Worm (Caenorhabditis elegans): ENCODE results near the gene nuo-5.

nuo-5 gene

ce11 chrV:2703299-2703698 is 4.5 kb downstream of the nuo-5 start (continued):
- TF ChIP-seq nhr-76 (tag; optimal IDR thresholded peaks at IDR 0.05) (no peak), nhr-10 (tag; optimal IDR thresholded peaks at IDR 0.05) (no peak), nhr-42 (GFP tag; IDR thresholded peaks at IDR 0.05) (no peak), ceh-32 (tag; optimal IDR thresholded peaks at IDR 0.05; ENCODE audit: poor library complexity) (no peak), lin-39 (tag; optimal IDR thresholded peaks at IDR 0.05) (no peak), ZK546.5 (tag; optimal IDR thresholded peaks at IDR 0.05) (no peak), Y105C5A.15 (GFP tag; IDR thresholded peaks at IDR 0.05) (no peak), pqm-1 (tag; optimal IDR thresholded peaks at IDR 0.05) (no peak), lin-13 (GFP tag; optimal IDR thresholded peaks at IDR 0.05) (no peak), pha-4 (GFP tag; IDR thresholded peaks at IDR 0.05) (no peak), pha-4 (tag; optimal IDR thresholded peaks at IDR 0.05) (no peak), dmd-8 (GFP tag; IDR thresholded peaks at IDR 0.05) (no peak), mes-2 (tag; optimal IDR thresholded peaks at IDR 0.05; ENCODE audit: poor library complexity, severe bottlenecking) (no peak), set-16 (GFP tag; IDR thresholded peaks at IDR 0.05) (peak; percentile 84), egl-43 (GFP tag; IDR thresholded peaks at IDR 0.05) (0 out of 2 replicates have a peak, but pooled peaks have one; percentile 24), F44E2.7 (GFP tag; IDR thresholded peaks at IDR 0.05) (0 out of 2 replicates have a peak, but pooled peaks have one; percentile 13), daf-12 (tag; optimal IDR thresholded peaks at IDR 0.05) (no peak), D1046.2 (GFP tag; IDR thresholded peaks at IDR 0.05) (no peak), dmd-9 (GFP tag; IDR thresholded peaks at IDR 0.05) (no peak), spr-1 (tag; optimal IDR thresholded peaks at IDR 0.05) (no peak)

ce11 chrV:2706379-2706778 is 7.6 kb downstream of the nuo-5 start:
- no peak for TF ChIP-seq mep-1 (tag; optimal IDR thresholded peaks at IDR 0.05)
- no peak for TF ChIP-seq egl-43 (GFP tag; IDR thresholded peaks at IDR 0.05)
- TF ChIP-seq set-16 (GFP tag; IDR thresholded peaks at IDR 0.05) = peak; percentile 62
- 0 out of 2 replicates have a peak, but pooled peaks have one; percentile 29 for TF ChIP-seq D1046.2 (GFP tag; IDR thresholded peaks at IDR 0.05)
- no peak for TF ChIP-seq pha-4 (GFP tag; IDR thresholded peaks at IDR 0.05)
- TF ChIP-seq pha-4 (tag; optimal IDR thresholded peaks at IDR 0.05) = no peak
- TF ChIP-seq nhr-25 (tag; optimal IDR thresholded peaks at IDR 0.05; ENCODE audit: borderline replicate concordance, insufficient read depth) = no peak

ce11 chrV:2710192-2710591 is 11.4 kb downstream of the nuo-5 start:
- TF ChIP-seq fkh-10 (GFP tag; optimal IDR thresholded peaks at IDR 0.05) (no peak), F49E8.2 (tag; optimal IDR thresholded peaks at IDR 0.05; ENCODE audit: borderline replicate concordance) (no peak), aha-1 (tag) (no peak), lin-39 (tag; optimal IDR thresholded peaks at IDR 0.05) (no peak), ceh-62 (tag; optimal IDR thresholded peaks at IDR 0.05) (no peak), F10B5.3 (tag; optimal IDR thresholded peaks at IDR 0.05) (no peak), nhr-10 (tag; optimal IDR thresholded peaks at IDR 0.05) (no peak), hlh-11 (tag; optimal IDR thresholded peaks at IDR 0.05) (no peak), dmd-8 (GFP tag; IDR thresholded peaks at IDR 0.05) (no peak), ctbp-1 (GFP tag; IDR thresholded peaks at IDR 0.05) (no peak), nhr-48 (tag; optimal IDR thresholded peaks at IDR 0.05) (no peak), mdt-29 (GFP tag; IDR thresholded peaks at IDR 0.05) (no peak), pha-4 (GFP tag; IDR thresholded peaks at IDR 0.05) (no peak), pha-4 (tag; optimal IDR thresholded peaks at IDR 0.05) (no peak), zfp-3 (GFP tag; conservative IDR thresholded peaks at IDR 0.05) (no peak), aly-2 (tag; optimal IDR thresholded peaks at IDR 0.05) (no peak), F37D6.2 (tag; optimal IDR thresholded peaks at IDR 0.05) (no peak), ceh-82 (tag; optimal IDR thresholded peaks at IDR 0.05) (no peak)

- TF ChIP-seq mxl-3 (GFP tag; optimal IDR thresholded peaks at IDR 0.05) (peak; percentile 26), ceh-44 (GFP tag; IDR thresholded peaks at IDR 0.05) (no peak), nhr-6 (tag; optimal IDR thresholded peaks at IDR 0.05) (no peak), nhr-28 (tag; optimal IDR thresholded peaks at IDR 0.05) (peak; percentile 57), dmd-6 (GFP tag; IDR thresholded peaks at IDR 0.05) (peak; percentile 74), mes-2 (tag; optimal IDR thresholded peaks at IDR 0.05; ENCODE audit: poor library complexity, severe bottlenecking) (no peak), nhr-77 (tag; optimal IDR thresholded peaks at IDR 0.05) (peak; percentile 45), lim-7 (GFP tag; IDR thresholded peaks at IDR 0.05) (no peak), ceh-28 (tag; optimal IDR thresholded peaks at IDR 0.05) (no peak), daf-16 (GFP tag; optimal IDR thresholded peaks at IDR 0.05) (no peak), daf-16 (tag; optimal IDR thresholded peaks at IDR 0.05) (peak; percentile 75), ztf-7 (tag; optimal IDR thresholded peaks at IDR 0.05) (no peak), nhr-237 (tag; optimal IDR thresholded peaks at IDR 0.05) (no peak), hlh-11 (tag; optimal IDR thresholded peaks at IDR 0.05) (peak; percentile 52), Y105C5A.15 (GFP tag; IDR thresholded peaks at IDR 0.05) (no peak), rbr-2 (tag; optimal IDR thresholded peaks at IDR 0.05) (no peak), ceh-32 (tag; optimal IDR thresholded peaks at IDR 0.05; ENCODE audit: poor library complexity) (no peak), skn-1 (tag; optimal IDR thresholded peaks at IDR 0.05) (no peak)
These were observed 12.7 kb downstream of the nuo-5 start, which contains the start of gene C24B9.3 for ce11 chrV:2711429-2711828. Gene C24B9.3, minus strand, starts transcription at chrV:2711599.

Data from whole organism, L4 larva.